Worm (Caenorhabditis elegans) whole organism, L4/young adult: ENCODE measurements around the gene M02H5.8.

Source experiments
- W03F9.2 ChIP-seq: fragments of 150-350 bp; optimal IDR thresholded peaks from 2 replicates; lab custom pipeline; 2014; ENCODE audit warnings: missing biosample characterization, missing genetic modification characterization
- dao-5 ChIP-seq: sonication (generic microtip); optimal IDR thresholded peaks from 2 replicates; lab custom pipeline; 2016; ENCODE audit warnings: missing genotype, missing genetic modification characterization, moderate library complexity, missing compliant biosample characterization
- him-1 ChIP-seq: sonication (generic microtip); optimal IDR thresholded peaks from 2 replicates; lab custom pipeline; 2016; ENCODE audit warnings: missing genotype, missing genetic modification reagents, missing genetic modification characterization, missing compliant biosample characterization

The M02H5.8 gene

DNA sequence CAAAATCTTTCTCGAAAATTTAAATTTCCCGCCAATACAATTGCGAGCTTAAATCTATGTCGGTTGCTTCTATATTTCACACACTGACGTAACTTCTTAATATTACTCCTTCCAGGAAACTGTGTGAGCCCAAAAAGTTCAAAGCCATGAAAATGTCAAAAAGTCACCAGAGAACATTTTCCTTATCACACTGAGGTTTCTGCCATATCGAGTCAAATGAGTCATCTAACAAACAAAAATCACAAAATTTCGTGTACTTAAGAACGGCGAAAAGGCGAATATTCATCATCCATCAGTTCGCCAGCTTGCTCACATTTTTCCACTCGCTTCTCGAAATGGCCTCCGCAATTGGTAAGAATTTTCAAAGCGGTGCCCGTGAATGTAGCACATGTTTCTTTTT, at the start of gene M02H5.8:
M02H5.8 (plus strand) TSS at position 297 of the 400 bp plus-strand sequence.
- TF ChIP-seq dao-5 (tag; lab: Kevin White, UChicago) = no peak
- TF ChIP-seq him-1 (tag; lab: Kevin White, UChicago) = no peak
- no peak for TF ChIP-seq W03F9.2

DNA sequence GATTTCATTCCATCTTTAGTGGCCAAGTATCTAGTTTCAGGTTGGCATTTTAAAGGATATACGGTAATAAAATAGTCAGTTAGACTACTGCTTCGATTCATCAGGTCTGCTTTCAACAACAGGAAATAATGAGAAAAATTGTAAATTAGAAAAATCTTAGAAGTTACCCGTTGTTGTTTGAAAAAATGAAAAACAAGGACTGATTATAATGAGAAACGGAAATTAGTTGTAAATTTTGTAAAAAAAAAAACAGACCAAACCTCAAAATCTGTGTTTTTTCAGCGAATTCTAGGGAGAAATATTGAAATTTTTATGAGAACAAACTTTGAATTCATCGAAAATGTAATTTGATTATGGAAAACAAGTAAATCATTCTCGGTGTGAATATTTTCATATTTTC, 46.8 kb upstream of the M02H5.8 start, which contains the start of gene srh-62:
srh-62 (minus strand) TSS at position 101 of the 400 bp plus-strand sequence.
- TF ChIP-seq him-1 (tag; lab: Kevin White, UChicago) (no peak), W03F9.2 (no peak), dao-5 (tag; lab: Kevin White, UChicago) (no peak)

DNA sequence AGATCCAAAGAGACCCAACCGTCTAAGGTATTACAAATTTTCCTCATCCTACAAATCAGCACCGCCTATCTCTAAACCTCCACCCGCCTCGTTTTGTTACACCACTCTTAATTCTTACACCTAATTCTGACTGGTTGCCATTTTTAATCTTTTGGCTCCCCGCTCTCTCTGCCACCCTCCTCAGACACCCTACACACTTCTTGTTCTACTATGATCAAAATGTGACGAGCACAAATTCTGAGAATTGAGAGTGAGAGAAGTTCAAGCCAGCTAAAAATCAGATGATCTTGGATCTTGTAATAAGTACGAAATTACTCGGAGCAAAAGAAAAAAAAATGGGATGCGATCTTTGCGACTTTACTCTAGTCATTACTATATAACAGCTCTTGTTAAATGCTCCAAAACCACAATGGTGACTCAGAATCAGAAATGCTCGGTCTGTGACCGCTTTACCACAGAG, 45.5 kb upstream of the M02H5.8 start, which contains the start of gene nhr-252:
nhr-252 (plus strand) TSS at position 410 of the 460 bp plus-strand sequence.
- TF ChIP-seq dao-5 (tag; lab: Kevin White, UChicago) (no peak), W03F9.2 (no peak), him-1 (tag; lab: Kevin White, UChicago) (no peak)

DNA sequence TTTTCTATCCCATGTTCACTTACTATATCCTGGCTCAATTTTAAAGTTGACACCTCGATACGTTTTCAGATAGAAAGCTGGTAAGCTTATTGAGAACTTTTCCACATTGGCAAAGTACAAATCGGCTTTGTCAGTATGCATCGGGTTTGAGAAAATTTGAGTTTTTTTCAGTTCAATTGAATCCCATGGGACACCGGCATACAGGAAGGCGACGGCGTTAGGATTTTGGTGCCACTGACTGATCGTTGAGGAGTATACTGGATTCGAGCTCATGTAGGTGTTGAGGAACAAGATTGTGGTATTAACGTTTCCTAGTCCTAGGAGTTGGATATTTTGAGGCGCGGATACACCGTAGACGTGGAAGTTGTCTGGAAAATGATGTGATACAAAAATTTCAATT, 37.0 kb upstream of the M02H5.8 start:
- no peak for TF ChIP-seq W03F9.2
- no peak for TF ChIP-seq him-1 (tag; lab: Kevin White, UChicago)
- no peak for TF ChIP-seq dao-5 (tag; lab: Kevin White, UChicago)

DNA sequence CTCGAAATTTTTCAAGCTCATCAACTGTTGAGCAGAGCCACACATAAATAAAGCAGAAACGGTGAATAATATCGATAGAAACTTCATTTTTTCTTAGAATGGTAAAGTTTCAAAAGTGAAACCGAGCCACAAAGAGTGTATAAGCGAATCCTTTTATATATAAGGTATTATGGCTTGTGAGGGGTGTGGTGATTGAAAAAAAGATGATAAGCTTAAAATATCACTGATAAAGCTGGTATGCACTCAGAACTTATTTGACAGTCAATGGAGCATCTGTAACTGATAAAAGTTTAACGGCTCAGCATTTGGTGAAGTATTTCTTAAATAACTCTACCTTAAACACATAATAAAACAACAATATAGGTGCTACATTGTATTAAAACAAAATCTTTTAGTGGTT, 35.2 kb upstream of the M02H5.8 start, which contains the start of gene dod-19:
dod-19 (minus strand) TSS at position 130 of the 400 bp plus-strand sequence.
- TF ChIP-seq him-1 (tag; lab: Kevin White, UChicago) = no peak
- no peak for TF ChIP-seq dao-5 (tag; lab: Kevin White, UChicago)
- TF ChIP-seq W03F9.2 = no peak

DNA sequence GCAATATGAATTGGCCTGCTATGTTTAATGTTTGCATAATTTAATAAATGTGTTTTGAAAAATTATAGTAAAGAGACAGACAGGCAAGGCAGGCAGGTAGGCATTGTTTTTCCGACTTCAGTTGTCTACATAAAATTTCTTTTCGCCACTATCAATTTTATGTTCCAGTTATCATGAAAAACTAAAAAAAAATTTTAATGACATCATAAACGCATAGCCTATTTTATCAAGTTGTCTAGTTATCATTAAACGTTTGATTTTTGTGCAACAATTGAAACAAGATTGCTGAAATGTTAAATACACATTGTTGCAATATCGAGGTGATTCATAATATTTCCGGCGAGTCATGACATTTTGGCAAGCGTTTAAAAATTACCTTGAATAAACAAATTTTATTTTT, 34.7 kb upstream of the M02H5.8 start:
- TF ChIP-seq dao-5 (tag; lab: Kevin White, UChicago) = no peak
- TF ChIP-seq him-1 (tag; lab: Kevin White, UChicago) = no peak

DNA sequence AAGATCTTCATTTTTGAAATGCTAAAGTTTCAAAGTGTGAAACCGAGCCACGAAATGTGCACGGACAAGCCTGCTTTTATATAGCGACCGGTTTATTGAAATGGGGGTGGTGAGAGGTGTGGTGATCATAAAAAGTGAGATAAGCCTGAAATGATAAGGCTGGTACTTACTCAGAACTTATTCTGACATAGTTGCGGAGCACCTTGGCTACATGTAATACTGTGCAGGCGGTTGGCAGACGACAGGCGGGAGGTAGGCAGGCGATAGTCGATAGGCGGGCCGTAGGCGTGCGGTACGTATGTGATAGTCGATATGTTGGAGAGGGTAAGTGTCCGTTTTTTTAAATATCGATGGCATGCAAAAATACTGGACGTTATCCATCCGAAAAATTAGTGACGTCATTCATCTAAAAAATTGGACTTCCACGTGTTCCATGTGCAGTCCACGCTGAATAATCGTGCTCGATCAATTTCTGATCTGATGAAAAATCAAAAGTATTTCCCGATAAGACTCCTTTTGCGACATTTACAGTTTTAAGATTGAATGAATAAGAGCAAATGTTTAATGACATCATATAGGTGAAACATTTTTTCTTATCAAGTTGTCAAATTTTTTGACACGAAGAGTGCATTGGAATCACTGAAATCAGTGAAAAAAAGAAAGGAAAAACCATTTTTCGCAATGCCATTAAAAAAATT, 32.0 kb upstream of the M02H5.8 start, which contains the start of gene irg-8:
irg-8 (minus strand) TSS at position 51 of the 698 bp plus-strand sequence.
- no peak for TF ChIP-seq dao-5 (tag; lab: Kevin White, UChicago)
- TF ChIP-seq W03F9.2 = no peak
- no peak for TF ChIP-seq him-1 (tag; lab: Kevin White, UChicago)

DNA sequence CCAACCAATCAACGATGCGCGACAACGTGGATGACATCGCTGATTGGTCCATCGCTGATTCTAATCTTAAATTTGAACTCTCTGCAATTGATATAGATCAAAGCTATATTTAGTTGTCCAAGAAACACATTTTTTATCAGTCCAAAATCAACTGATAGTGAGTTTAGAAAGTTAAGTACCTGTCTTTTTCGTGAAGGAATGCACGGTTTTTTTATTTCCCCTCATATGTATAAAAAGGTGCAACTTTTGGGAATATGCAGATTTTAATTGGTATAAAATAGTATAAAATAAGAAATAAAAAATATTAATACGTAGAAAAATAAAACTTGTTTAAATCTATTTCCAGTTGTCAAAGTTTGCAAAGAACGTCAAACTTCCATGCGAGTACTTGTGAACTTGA, 31.3 kb upstream of the M02H5.8 start, which contains the start of gene Y39D8A.1:
Y39D8A.1 (plus strand) TSS at position 301 of the 400 bp plus-strand sequence.
- TF ChIP-seq dao-5 (tag; lab: Kevin White, UChicago) (no peak), W03F9.2 (no peak), him-1 (tag; lab: Kevin White, UChicago) (no peak)

DNA sequence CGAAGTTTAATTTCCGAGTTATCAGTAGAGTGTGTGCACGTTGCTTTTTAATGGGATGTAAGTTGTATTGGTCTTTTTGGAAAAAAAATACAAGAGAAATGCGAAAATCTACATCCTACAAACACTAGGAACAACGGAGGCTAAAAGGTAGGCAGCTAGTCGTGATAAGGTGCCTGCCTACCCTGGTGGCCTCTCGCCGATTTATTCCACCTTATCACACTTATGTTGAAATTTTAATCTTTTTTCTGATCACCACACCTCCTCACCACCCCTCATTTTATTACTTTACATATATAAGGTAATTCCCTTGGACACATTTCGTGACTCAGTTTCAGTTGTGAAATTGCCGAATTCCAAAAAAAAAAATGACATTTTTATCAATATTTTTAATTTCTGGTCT, 27.6 kb upstream of the M02H5.8 start, which contains the start of gene dod-20:
dod-20 (plus strand) TSS at position 301 of the 400 bp plus-strand sequence.
- TF ChIP-seq him-1 (tag; lab: Kevin White, UChicago) = no peak
- TF ChIP-seq dao-5 (tag; lab: Kevin White, UChicago) = no peak
- no peak for TF ChIP-seq W03F9.2

DNA sequence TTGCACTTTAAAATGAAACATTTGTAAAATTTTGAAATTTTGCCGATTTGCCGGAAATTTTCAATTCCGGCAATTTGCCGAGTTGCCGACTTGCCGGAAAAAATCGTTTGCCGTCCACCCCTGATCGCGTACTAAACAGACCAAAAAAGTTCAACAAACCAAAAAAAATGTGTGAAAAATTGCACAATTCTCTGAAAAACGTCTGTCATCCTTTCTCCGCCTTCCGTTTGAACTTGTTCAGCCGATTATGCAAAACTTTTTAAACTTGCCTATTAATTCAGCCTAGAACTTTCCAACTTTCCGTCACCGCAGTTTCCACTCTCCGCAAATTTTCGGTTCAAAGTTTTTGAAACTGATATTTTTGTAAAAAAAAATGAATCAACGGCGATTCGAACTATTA, 25.6 kb upstream of the M02H5.8 start, which contains the start of gene B0554.5:
B0554.5 (plus strand) TSS at position 301 of the 400 bp plus-strand sequence.
- TF ChIP-seq dao-5 (tag; lab: Kevin White, UChicago) (no peak), W03F9.2 (no peak), him-1 (tag; lab: Kevin White, UChicago) (no peak)

DNA sequence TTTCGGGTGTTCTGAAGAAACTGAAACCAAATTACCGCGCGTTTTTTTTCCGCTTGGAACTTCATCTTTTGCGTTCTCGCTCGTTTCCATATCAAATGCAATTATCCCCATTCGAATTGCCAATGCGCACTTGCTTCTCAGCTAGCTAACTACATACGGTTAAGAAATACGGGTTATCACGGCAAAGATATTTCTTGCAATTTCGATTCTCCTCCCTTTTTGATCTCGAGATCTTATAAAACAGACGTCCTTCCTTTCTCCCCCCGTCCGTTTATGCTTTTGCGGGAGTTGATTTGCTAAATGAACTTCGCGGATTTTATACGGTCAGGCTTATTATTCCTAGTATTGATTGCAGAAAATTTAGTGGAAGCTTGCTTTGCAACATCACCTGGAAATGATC, 20.9 kb upstream of the M02H5.8 start, which contains the start of gene B0554.4:
B0554.4 (plus strand) TSS at position 301 of the 400 bp plus-strand sequence.
- TF ChIP-seq him-1 (tag; lab: Kevin White, UChicago) = no peak
- TF ChIP-seq W03F9.2 = no peak
- no peak for TF ChIP-seq dao-5 (tag; lab: Kevin White, UChicago)

DNA sequence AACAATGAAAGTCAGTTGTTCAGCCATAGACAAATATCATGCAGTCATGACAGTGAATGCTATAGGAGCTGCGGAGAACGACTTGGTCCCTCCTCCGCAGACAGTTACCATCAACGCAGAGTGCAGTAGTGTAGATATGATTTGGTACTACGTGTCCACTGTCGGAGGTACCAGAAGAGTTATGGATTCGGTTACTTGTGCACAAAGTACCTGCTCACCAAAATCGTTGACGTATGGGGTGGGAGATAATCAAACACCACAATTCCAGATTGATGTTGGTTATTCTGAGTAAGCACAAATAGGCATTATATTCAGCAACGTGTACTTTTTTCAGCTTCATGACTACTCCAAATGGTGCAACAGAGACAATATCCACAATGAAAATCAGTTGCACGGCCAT, 16.8 kb upstream of the M02H5.8 start:
- TF ChIP-seq dao-5 (tag; lab: Kevin White, UChicago) (no peak), him-1 (tag; lab: Kevin White, UChicago) (no peak), W03F9.2 (no peak)

DNA sequence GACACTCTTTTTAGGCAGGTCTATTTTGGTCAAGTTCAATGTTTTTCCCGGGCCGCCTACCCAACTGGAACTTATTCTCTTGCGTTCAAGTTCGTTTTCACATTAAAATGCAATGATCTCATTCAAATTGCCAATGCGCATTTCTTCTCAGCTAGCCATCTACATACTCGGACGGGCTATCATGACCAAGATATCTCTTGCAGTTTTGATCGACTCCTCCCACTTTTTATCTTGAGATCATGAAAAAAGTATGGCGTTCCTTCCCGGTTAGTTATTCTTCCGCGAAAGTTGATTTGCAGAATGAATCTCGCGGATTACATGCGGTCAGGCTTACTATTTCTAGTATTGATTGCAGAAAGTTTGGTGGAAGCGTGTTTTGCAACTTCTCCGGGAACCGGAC, 15.9 kb upstream of the M02H5.8 start, which contains the start of gene B0554.2:
B0554.2 (plus strand) TSS at position 301 of the 400 bp plus-strand sequence.
- TF ChIP-seq dao-5 (tag; lab: Kevin White, UChicago) (no peak), W03F9.2 (no peak), him-1 (tag; lab: Kevin White, UChicago) (no peak)

DNA sequence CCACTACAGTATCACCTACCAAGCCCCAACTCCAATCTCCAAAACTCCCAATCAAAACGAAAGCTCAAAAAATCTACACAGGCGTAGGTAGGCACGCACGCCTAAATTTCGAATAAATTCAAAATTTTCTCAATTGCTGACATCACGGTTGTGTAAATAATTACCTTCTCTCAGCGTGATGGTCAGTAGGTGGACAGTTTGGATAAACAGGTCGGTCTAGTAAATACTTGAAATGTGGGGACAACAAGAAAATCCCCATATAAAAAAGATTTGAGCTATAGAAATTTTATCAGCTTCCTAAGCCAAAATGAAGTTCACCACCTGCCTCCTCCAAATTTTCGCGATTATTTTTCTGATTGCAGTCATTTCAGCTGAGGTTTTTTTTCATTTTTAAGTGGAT, 11.7 kb upstream of the M02H5.8 start, which contains the start of gene B0554.1:
B0554.1 (plus strand) TSS at position 301 of the 400 bp plus-strand sequence.
- TF ChIP-seq W03F9.2 (no peak), dao-5 (tag; lab: Kevin White, UChicago) (no peak), him-1 (tag; lab: Kevin White, UChicago) (no peak)
